Fruit fly (Drosophila melanogaster) whole organism, embryonic: ENCODE results near the gene osk.

Experiments used
- CG10543 ChIP-seq: fragments of 200-800 bp; sonication (Bioruptor generic); optimal IDR thresholded peaks from 3 replicates; lab custom pipeline; 2017; ENCODE audit warnings: missing biosample characterization, mild to moderate bottlenecking, missing genetic modification characterization, moderate library complexity
- CG10654 ChIP-seq: fragments of 200-800 bp; sonication (Bioruptor generic); optimal IDR thresholded peaks from 2 replicates; lab custom pipeline; 2016; ENCODE audit warnings: missing biosample characterization, missing genetic modification characterization
- CG11398 ChIP-seq: fragments of 200-800 bp; sonication (Bioruptor generic); optimal IDR thresholded peaks from 2 replicates; lab custom pipeline; 2016; ENCODE audit warnings: missing biosample characterization, missing genetic modification characterization
- CG11560 ChIP-seq: fragments of 200-800 bp; sonication (Bioruptor generic); IDR thresholded peaks from 3 replicates; pipeline ENCODE4 v1.3.6; 2022; ENCODE audit warnings: missing biosample characterization, missing genetic modification characterization
- CG11723 ChIP-seq: fragments of 200-800 bp; sonication (Bioruptor generic); optimal IDR thresholded peaks from 2 replicates; lab custom pipeline; 2017; ENCODE audit warnings: missing biosample characterization, mild to moderate bottlenecking, missing genetic modification characterization
- CG12155 ChIP-seq: fragments of 200-800 bp; sonication (Bioruptor generic); optimal IDR thresholded peaks from 3 replicates; lab custom pipeline; 2016; ENCODE audit warnings: missing biosample characterization, missing genetic modification characterization
- CG12942 ChIP-seq: fragments of 200-800 bp; sonication (Bioruptor generic); optimal IDR thresholded peaks from 3 replicates; lab custom pipeline; 2016; ENCODE audit warnings: missing biosample characterization, missing genetic modification characterization
- CG14965 ChIP-seq: fragments of 200-800 bp; sonication (Bioruptor generic); optimal IDR thresholded peaks from 2 replicates; lab custom pipeline; 2016; ENCODE audit warnings: missing biosample characterization, missing genetic modification characterization, borderline replicate concordance
- CG17361 ChIP-seq: fragments of 200-800 bp; sonication (Bioruptor generic); IDR thresholded peaks from 3 replicates; pipeline ENCODE4 v1.3.6; 2022; ENCODE audit warnings: missing biosample characterization, missing genetic modification characterization
- CG18619 ChIP-seq: fragments of 200-800 bp; sonication (Bioruptor generic); optimal IDR thresholded peaks from 3 replicates; lab custom pipeline; 2017; ENCODE audit warnings: missing biosample characterization, mild to moderate bottlenecking, missing genetic modification characterization
- CG2202 ChIP-seq: fragments of 200-800 bp; sonication (Bioruptor generic); optimal IDR thresholded peaks from 2 replicates; lab custom pipeline; 2018; ENCODE audit warnings: missing biosample characterization, mild to moderate bottlenecking, missing genetic modification characterization
- CG2678 ChIP-seq: fragments of 200-800 bp; sonication (Bioruptor generic); optimal IDR thresholded peaks from 3 replicates; lab custom pipeline; 2019; ENCODE audit warnings: missing biosample characterization, mild to moderate bottlenecking, missing genetic modification characterization, moderate library complexity
- CG30020 ChIP-seq: fragments of 200-800 bp; optimal IDR thresholded peaks from 2 replicates; lab custom pipeline; 2019; ENCODE audit warnings: missing biosample characterization, mild to moderate bottlenecking, missing genetic modification characterization, moderate library complexity
- CG3163 ChIP-seq: fragments of 200-800 bp; sonication (Bioruptor generic); optimal IDR thresholded peaks from 3 replicates; lab custom pipeline; 2016; ENCODE audit warnings: missing biosample characterization, missing genetic modification characterization
- CG32532 ChIP-seq: fragments of 200-800 bp; sonication (Bioruptor generic); IDR thresholded peaks from 2 replicates; pipeline ENCODE4 v1.3.6; 2022; ENCODE audit warnings: missing biosample characterization, missing genetic modification characterization
- CG34224 ChIP-seq: fragments of 200-800 bp; sonication (Bioruptor generic); IDR thresholded peaks from 3 replicates; pipeline ENCODE4 v1.3.6; 2022; ENCODE audit warnings: missing biosample characterization, missing genetic modification characterization; ENCODE audit not compliant: partially characterized antibody
- CG5245 ChIP-seq: fragments of 200-800 bp; sonication (Bioruptor generic); optimal IDR thresholded peaks from 3 replicates; lab custom pipeline; 2016; ENCODE audit warnings: missing biosample characterization, missing genetic modification characterization
- CG8281 ChIP-seq: fragments of 200-800 bp; sonication (Bioruptor generic); optimal IDR thresholded peaks from 2 replicates; lab custom pipeline; 2018; ENCODE audit warnings: missing biosample characterization, mild to moderate bottlenecking, missing genetic modification characterization, moderate library complexity
- CG8478 ChIP-seq: fragments of >200 bp; optimal IDR thresholded peaks from 2 replicates; lab custom pipeline; 2018
- CTCF ChIP-seq: fragments of 200-800 bp; sonication (Bioruptor generic); optimal IDR thresholded peaks from 2 replicates; lab custom pipeline; 2017; ENCODE audit warnings: missing biosample characterization, mild to moderate bottlenecking, missing genetic modification characterization, moderate library complexity
- Chrac-16 ChIP-seq: fragments of 200-800 bp; sonication (Bioruptor generic); optimal IDR thresholded peaks from 3 replicates; lab custom pipeline; 2016; ENCODE audit warnings: missing biosample characterization, missing genetic modification characterization
- Doc2 ChIP-seq: fragments of 200-800 bp; sonication (Bioruptor generic); IDR thresholded peaks from 2 replicates; pipeline ENCODE4 v1.3.6; 2022; ENCODE audit warnings: missing biosample characterization, missing genetic modification characterization
- GATAe ChIP-seq: fragments of 200-800 bp; sonication (Bioruptor generic); conservative IDR thresholded peaks from 2 replicates; pipeline ENCODE4 v1.3.6; 2022; ENCODE audit warnings: missing biosample characterization, missing genetic modification characterization
- Hey ChIP-seq: fragments of 200-800 bp; sonication (Bioruptor generic); optimal IDR thresholded peaks from 3 replicates; lab custom pipeline; 2018; ENCODE audit warnings: missing biosample characterization, mild to moderate bottlenecking, missing genetic modification characterization
- Hr39 ChIP-seq: fragments of >200 bp; optimal IDR thresholded peaks from 2 replicates; lab custom pipeline; 2017
- Lim3 ChIP-seq: fragments of 200-800 bp; sonication (Bioruptor generic); IDR thresholded peaks from 2 replicates; pipeline ENCODE4 v1.3.6; 2022; ENCODE audit warnings: missing biosample characterization, missing genetic modification characterization
- Lpt ChIP-seq: fragments of >200 bp; optimal IDR thresholded peaks from 2 replicates; lab custom pipeline; 2018; ENCODE audit warnings: missing biosample characterization, missing genetic modification characterization
- MBD-R2 ChIP-seq: fragments of 200-800 bp; sonication (Bioruptor generic); IDR thresholded peaks from 2 replicates; pipeline ENCODE4 v1.3.6; 2022; ENCODE audit warnings: missing biosample characterization, missing genetic modification characterization
- Pdp1 ChIP-seq, 2 experiments: fragments of 200-800 bp; sonication (Bioruptor generic); optimal IDR thresholded peaks; 3 replicates each; lab custom pipeline; 2016; ENCODE audit warnings: missing biosample characterization in 2 of 2, missing genetic modification characterization in 2 of 2, mild to moderate bottlenecking in 1 of 2, moderate library complexity in 1 of 2
- Usf ChIP-seq: fragments of 200-800 bp; sonication (Bioruptor generic); optimal IDR thresholded peaks from 2 replicates; lab custom pipeline; 2017; ENCODE audit warnings: missing genotype, missing biosample characterization, missing genetic modification characterization
- ap ChIP-seq: fragments of 200-800 bp; sonication (Bioruptor generic); IDR thresholded peaks from 2 replicates; pipeline ENCODE4 v1.3.6; 2022; ENCODE audit warnings: missing biosample characterization, missing genetic modification characterization
- ash1 ChIP-seq: fragments of 200-800 bp; sonication (Bioruptor generic); optimal IDR thresholded peaks from 2 replicates; lab custom pipeline; 2018; ENCODE audit warnings: missing biosample characterization, mild to moderate bottlenecking, missing genetic modification characterization
- br ChIP-seq: fragments of >200 bp; optimal IDR thresholded peaks from 2 replicates; lab custom pipeline; 2017
- chif ChIP-seq, 2 experiments: fragments of 200-800 bp; sonication (Bioruptor generic); optimal IDR thresholded peaks; 3 replicates each; lab custom pipeline; 2016; ENCODE audit warnings: missing biosample characterization in 2 of 2, missing genetic modification characterization in 2 of 2
- chn ChIP-seq: fragments of 200-800 bp; sonication (Bioruptor generic); optimal IDR thresholded peaks from 2 replicates; lab custom pipeline; 2016; ENCODE audit warnings: missing biosample characterization, missing genetic modification characterization
- corto ChIP-seq: fragments of 200-800 bp; sonication (Bioruptor generic); optimal IDR thresholded peaks from 2 replicates; lab custom pipeline; 2016; ENCODE audit warnings: missing biosample characterization, mild to moderate bottlenecking, missing genetic modification characterization, moderate library complexity
- dati ChIP-seq: fragments of 200-800 bp; sonication (Bioruptor generic); IDR thresholded peaks from 2 replicates; pipeline ENCODE4 v1.3.6; 2022; ENCODE audit warnings: missing biosample characterization, missing genetic modification characterization
- fru ChIP-seq: fragments of >200 bp; optimal IDR thresholded peaks from 2 replicates; lab custom pipeline; 2017
- gt ChIP-seq: fragments of 200-800 bp; sonication (Bioruptor generic); IDR thresholded peaks from 2 replicates; pipeline ENCODE4 v1.3.6; 2022; ENCODE audit warnings: missing biosample characterization, missing genetic modification characterization
- klu ChIP-seq: fragments of 200-800 bp; sonication (Bioruptor generic); IDR thresholded peaks from 2 replicates; pipeline ENCODE4 v1.3.6; 2022; ENCODE audit warnings: missing biosample characterization, missing genetic modification characterization
- nau ChIP-seq: fragments of 200-800 bp; sonication (Bioruptor generic); optimal IDR thresholded peaks from 3 replicates; lab custom pipeline; 2017; ENCODE audit warnings: missing biosample characterization, mild to moderate bottlenecking, missing genetic modification characterization, missing genetic modification reagents
- nerfin-2 ChIP-seq: fragments of 200-800 bp; sonication (Bioruptor generic); IDR thresholded peaks from 2 replicates; pipeline ENCODE4 v1.3.6; 2022; ENCODE audit warnings: missing biosample characterization, missing genetic modification characterization; ENCODE audit not compliant: partially characterized antibody
- nom ChIP-seq: fragments of 200-800 bp; sonication (Bioruptor generic); optimal IDR thresholded peaks from 2 replicates; lab custom pipeline; 2017; ENCODE audit warnings: missing biosample characterization, missing genetic modification characterization, mild to moderate bottlenecking, moderate library complexity, missing genetic modification reagents
- onecut ChIP-seq: fragments of 200-800 bp; sonication (Bioruptor generic); IDR thresholded peaks from 2 replicates; pipeline ENCODE4 v1.3.6; 2022; ENCODE audit warnings: missing biosample characterization, missing genetic modification characterization
- pita ChIP-seq: fragments of 200-800 bp; sonication (Bioruptor generic); optimal IDR thresholded peaks from 2 replicates; lab custom pipeline; 2017; ENCODE audit warnings: missing biosample characterization, mild to moderate bottlenecking, missing genetic modification characterization
- pnt ChIP-seq: fragments of 200-800 bp; sonication (Bioruptor generic); optimal IDR thresholded peaks from 3 replicates; lab custom pipeline; 2016; ENCODE audit warnings: missing biosample characterization, missing genetic modification characterization
- pum ChIP-seq: fragments of 200-800 bp; sonication (Bioruptor generic); optimal IDR thresholded peaks from 2 replicates; lab custom pipeline; 2016; ENCODE audit warnings: missing biosample characterization, missing genetic modification characterization
- row ChIP-seq: fragments of 200-800 bp; sonication (Bioruptor generic); IDR thresholded peaks from 3 replicates; pipeline ENCODE4 v1.3.6; 2022; ENCODE audit warnings: missing biosample characterization, missing genetic modification characterization
- sisA ChIP-seq: fragments of 200-800 bp; sonication (Bioruptor generic); IDR thresholded peaks from 2 replicates; pipeline ENCODE4 v1.3.6; 2022; ENCODE audit warnings: missing biosample characterization, missing genetic modification characterization
- slp2 ChIP-seq: fragments of 200-800 bp; sonication (Bioruptor generic); optimal IDR thresholded peaks from 2 replicates; lab custom pipeline; 2016; ENCODE audit warnings: missing biosample characterization, missing genetic modification characterization
- sna ChIP-seq: fragments of 200-800 bp; sonication (Bioruptor generic); IDR thresholded peaks from 2 replicates; pipeline ENCODE4 v1.3.6; 2022; ENCODE audit warnings: missing biosample characterization, missing genetic modification characterization; ENCODE audit not compliant: partially characterized antibody
- stwl ChIP-seq: fragments of 200-800 bp; sonication (Bioruptor generic); optimal IDR thresholded peaks from 3 replicates; lab custom pipeline; 2018; ENCODE audit warnings: missing biosample characterization, mild to moderate bottlenecking, missing genetic modification characterization, moderate library complexity
- tio ChIP-seq: fragments of 200-800 bp; sonication (Bioruptor generic); optimal IDR thresholded peaks from 2 replicates; lab custom pipeline; 2017; ENCODE audit warnings: missing biosample characterization, missing genetic modification characterization, inconsistent platforms
- ttk ChIP-seq: fragments of 200-800 bp; sonication (Bioruptor generic); IDR thresholded peaks from 2 replicates; pipeline ENCODE4 v2.1.2; 2022; ENCODE audit warnings: missing biosample characterization, missing genetic modification characterization

osk gene

DNA sequence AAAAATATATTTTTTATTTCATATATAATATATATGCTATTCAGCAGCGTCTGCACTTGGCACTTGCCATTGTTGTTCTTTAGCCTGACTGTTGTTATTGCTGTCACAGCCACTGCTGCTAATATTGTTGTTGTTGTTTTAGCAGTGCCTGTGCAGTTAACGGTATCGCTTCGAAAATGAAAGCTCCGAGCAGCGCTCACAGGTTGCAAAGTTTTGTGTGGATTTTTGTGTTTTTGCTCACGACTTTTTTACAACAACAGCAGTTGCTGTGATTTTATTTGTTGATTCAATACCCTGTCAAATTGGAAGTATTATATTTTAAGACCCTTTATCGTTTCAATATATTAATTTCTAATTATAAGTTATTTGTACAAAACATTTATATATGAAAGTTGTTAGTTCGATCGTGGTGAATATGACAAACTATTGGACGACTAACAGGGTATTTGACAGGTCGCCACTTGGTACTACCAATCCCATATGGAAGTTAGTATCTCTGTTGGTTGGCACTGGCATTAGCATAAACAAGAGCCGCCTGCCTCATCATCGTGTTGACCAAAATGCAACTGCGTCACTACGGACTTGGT, 28.9 kb downstream of the osk start (continued):
- TF ChIP-seq chif (GFP tag; optimal IDR thresholded peaks at IDR 0.05; lab: Kevin White, UChicago) (no peak), CG10654 (GFP tag; lab: Kevin White, UChicago) (no peak), Doc2 (GFP tag; lab: Robert Waterston, UW) (no peak), ash1 (GFP tag; lab: Kevin White, UChicago) (no peak), CG11560 (tag; lab: Robert Waterston, UW) (no peak), nerfin-2 (GFP tag; lab: Robert Waterston, UW) (no peak), nau (GFP tag; lab: Kevin White, UChicago) (no peak), pnt (GFP tag; lab: Kevin White, UChicago) (no peak), CG14965 (no peak), Hr39 (no peak), tio (GFP tag; lab: Kevin White, UChicago) (no peak), Lim3 (no peak), CG3163 (GFP tag; lab: Kevin White, UChicago) (no peak), CG18619 (no peak), stwl (tag; lab: Kevin White, UChicago) (no peak), fru (no peak), CG11723 (GFP tag; lab: Kevin White, UChicago) (no peak), CG2202 (tag; lab: Kevin White, UChicago) (no peak), CG10543 (GFP tag; lab: Kevin White, UChicago) (no peak), GATAe (GFP tag; lab: Robert Waterston, UW) (no peak), CG12942 (GFP tag; lab: Kevin White, UChicago) (no peak), CG8478 (lab: Kevin White, UChicago) (no peak), CTCF (GFP tag; lab: Kevin White, UChicago) (no peak), Lpt (GFP tag; lab: Kevin White, UChicago) (no peak), CG34224 (GFP tag; lab: Robert Waterston, UW) (no peak), CG32532 (GFP tag; lab: Robert Waterston, UW) (no peak), Hey (tag; lab: Kevin White, UChicago) (no peak), pita (GFP tag; lab: Kevin White, UChicago) (no peak), MBD-R2 (no peak), CG12155 (GFP tag; lab: Kevin White, UChicago) (no peak), CG5245 (GFP tag; lab: Kevin White, UChicago) (no peak), br (lab: Kevin White, UChicago) (no peak), row (GFP tag; lab: Robert Waterston, UW) (peak; percentile 51; the same call in 2 of the 3 replicates), klu (GFP tag; lab: Robert Waterston, UW) (no peak), corto (no peak), CG11398 (no peak), nom (no peak), chn (no peak), CG30020 (tag; lab: Kevin White, UChicago) (no peak), slp2 (no peak), CG2678 (tag; lab: Kevin White, UChicago) (peak; percentile 57), Chrac-16 (GFP tag; lab: Kevin White, UChicago) (no peak), sisA (GFP tag; lab: Robert Waterston, UW) (no peak; the same call in 1 of the 2 replicates), Pdp1 (GFP tag; optimal IDR thresholded peaks at IDR 0.05; lab: Kevin White, UChicago) (no peak), pum (GFP tag; lab: Kevin White, UChicago) (no peak), dati (GFP tag; lab: Robert Waterston, UW) (no peak), onecut (GFP tag; lab: Robert Waterston, UW) (no peak; the same call in 1 of the 2 replicates), CG8281 (tag; lab: Kevin White, UChicago) (no peak), gt (GFP tag; lab: Robert Waterston, UW) (no peak), Usf (GFP tag; lab: Kevin White, UChicago) (no peak), sna (GFP tag; lab: Robert Waterston, UW) (no peak), ttk (GFP tag; lab: Robert Waterston, UW) (peak; percentile 61), ap (GFP tag; lab: Robert Waterston, UW) (no peak), CG17361 (GFP tag; lab: Robert Waterston, UW) (peak; percentile 46; the same call in 1 of the 3 replicates)
